Worm (Caenorhabditis elegans): ENCODE results near the gene ZK1320.3.

The ZK1320.3 gene

DNA sequence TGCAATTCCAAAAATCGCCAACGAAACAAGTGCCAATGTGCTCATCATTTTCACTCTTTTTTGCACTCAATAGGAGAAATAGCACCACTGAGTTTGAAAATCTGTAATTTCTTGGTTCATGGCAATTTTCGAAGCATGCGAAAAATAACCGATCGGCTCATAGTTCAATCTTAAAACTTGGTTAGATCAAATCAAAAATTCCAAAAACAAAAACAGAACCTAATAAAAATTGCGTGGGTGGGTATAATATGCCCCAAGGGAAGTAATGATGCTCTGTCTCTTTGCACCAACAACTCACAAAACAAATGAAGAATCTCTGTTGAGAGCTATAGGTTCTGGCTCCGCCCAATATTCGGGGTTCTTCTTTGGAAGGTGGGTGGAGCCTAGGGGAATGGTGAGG lies 31.6 kb upstream of the ZK1320.3 start, which contains the start of gene nlp-11:
Gene nlp-11 (minus strand): TSS at position 101 of the 400 bp plus-strand sequence.
- TF ChIP-seq ets-7 (tag; optimal IDR thresholded peaks at IDR 0.05) = no peak
- TF ChIP-seq flt-1 (GFP tag; IDR thresholded peaks at IDR 0.05) = no peak
- no peak for TF ChIP-seq ceh-13 (GFP tag; optimal IDR thresholded peaks at IDR 0.05)
- no peak for TF ChIP-seq hmbx-1 (tag; optimal IDR thresholded peaks at IDR 0.05)
- TF ChIP-seq hmg-4 (GFP tag; optimal IDR thresholded peaks at IDR 0.05) = no peak
- TF ChIP-seq hnd-1 (tag; optimal IDR thresholded peaks at IDR 0.05) = no peak
- no peak for TF ChIP-seq F13C5.2 (tag; optimal IDR thresholded peaks at IDR 0.05)
- TF ChIP-seq tbx-11 (GFP tag; IDR thresholded peaks at IDR 0.05) = no peak
- no peak for TF ChIP-seq tra-4 (tag; optimal IDR thresholded peaks at IDR 0.05)
- TF ChIP-seq scrt-1 (GFP tag; IDR thresholded peaks at IDR 0.05) = no peak
- no peak for TF ChIP-seq B0310.2 (tag; optimal IDR thresholded peaks at IDR 0.05)
- no peak for TF ChIP-seq ceh-36 (tag; optimal IDR thresholded peaks at IDR 0.05)

DNA sequence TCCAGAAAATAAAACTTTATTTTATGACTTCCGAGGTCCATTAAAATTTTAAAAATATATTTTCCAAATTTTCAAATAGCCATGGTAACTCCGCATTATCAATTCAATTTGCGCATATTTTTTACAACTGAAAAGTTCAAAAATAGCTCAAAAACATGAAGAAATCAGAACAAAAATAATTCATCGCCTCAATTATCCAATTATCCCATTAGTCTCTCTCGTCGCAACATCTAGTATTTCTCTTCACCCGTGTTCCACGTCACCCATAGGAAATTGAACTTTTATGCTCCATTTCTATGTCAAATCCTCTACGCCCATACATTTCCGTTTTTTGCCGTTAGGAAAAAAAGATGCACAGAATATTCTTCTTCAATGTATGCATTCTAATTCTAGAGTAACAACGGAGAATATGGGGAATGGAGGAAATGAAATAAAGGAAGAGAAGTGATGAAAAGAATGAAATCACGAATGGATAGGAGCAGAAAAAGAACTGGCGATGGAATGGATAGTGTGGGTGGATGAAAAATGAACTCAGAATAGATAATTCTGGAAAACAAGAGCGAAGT lies 29.9 kb upstream of the ZK1320.3 start:
- TF ChIP-seq hnd-1 (tag; optimal IDR thresholded peaks at IDR 0.05) (no peak), ama-1 (optimal IDR thresholded peaks at IDR 0.05) (no peak), aly-1 (tag; optimal IDR thresholded peaks at IDR 0.05) (no peak), ceh-13 (GFP tag; optimal IDR thresholded peaks at IDR 0.05) (no peak), hmg-4 (GFP tag; optimal IDR thresholded peaks at IDR 0.05) (no peak), tra-4 (tag; optimal IDR thresholded peaks at IDR 0.05) (no peak)

DNA sequence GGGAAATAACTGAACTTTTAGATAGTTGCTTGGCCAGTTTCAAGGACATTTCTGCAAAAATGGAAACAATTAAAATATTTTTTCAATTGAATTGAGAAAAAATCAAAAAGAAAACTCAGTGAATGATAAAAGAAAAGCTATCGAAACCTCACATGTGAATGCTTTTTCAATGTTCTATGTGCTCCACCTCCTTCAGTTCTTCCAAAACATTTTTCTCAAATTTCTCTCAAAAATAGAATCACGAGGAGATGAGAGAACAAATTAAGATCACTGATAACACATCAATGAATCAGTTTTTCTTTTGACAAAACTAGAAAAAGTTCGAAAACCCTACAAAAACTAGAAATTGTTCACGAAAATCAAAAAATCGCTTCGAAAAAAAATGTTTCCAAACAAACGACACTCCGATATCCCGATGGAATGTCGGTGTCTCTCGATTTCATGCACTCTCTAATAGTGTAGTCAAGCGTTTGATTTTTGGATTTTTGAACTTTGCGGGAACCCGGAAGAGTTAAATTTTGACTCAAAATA lies 26.5 kb upstream of the ZK1320.3 start, which contains the start of gene ZK1320.9:
Gene ZK1320.9 (minus strand): TSS at position 51 of the 531 bp plus-strand sequence.
- TF ChIP-seq ama-1 (optimal IDR thresholded peaks at IDR 0.05) = no peak
- no peak for TF ChIP-seq tra-4 (tag; optimal IDR thresholded peaks at IDR 0.05)
- no peak for TF ChIP-seq ets-7 (tag; optimal IDR thresholded peaks at IDR 0.05)
- TF ChIP-seq ceh-13 (GFP tag; optimal IDR thresholded peaks at IDR 0.05) = no peak
- TF ChIP-seq tbx-37 (GFP tag; conservative IDR thresholded peaks at IDR 0.05) = no peak
- no peak for TF ChIP-seq scrt-1 (GFP tag; IDR thresholded peaks at IDR 0.05)
- no peak for TF ChIP-seq hmg-4 (GFP tag; optimal IDR thresholded peaks at IDR 0.05)
- no peak for TF ChIP-seq ceh-36 (tag; optimal IDR thresholded peaks at IDR 0.05)
- TF ChIP-seq hmbx-1 (tag; optimal IDR thresholded peaks at IDR 0.05) = no peak

DNA sequence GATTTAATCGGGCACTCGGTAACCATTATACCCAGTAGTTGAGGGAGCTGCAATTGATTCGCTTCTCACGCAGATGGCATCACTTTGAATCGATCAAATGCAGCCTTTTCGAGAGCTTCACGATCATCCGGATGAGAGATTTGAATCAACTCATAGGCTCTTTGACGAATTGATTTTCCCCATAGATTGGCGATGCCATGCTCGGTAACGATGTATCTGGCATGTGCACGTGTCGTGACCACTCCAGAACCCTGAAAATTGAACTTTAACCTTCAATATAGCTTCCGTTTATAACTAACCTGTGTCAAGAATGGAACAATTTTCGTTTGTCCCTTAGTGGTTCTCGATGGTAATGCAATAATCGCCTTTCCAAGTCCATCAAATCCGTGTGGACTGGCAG lies 24.0 kb upstream of the ZK1320.3 start:
- TF ChIP-seq F13C5.2 (tag; optimal IDR thresholded peaks at IDR 0.05) = no peak
- no peak for TF ChIP-seq ceh-13 (GFP tag; optimal IDR thresholded peaks at IDR 0.05)
- no peak for TF ChIP-seq ceh-36 (tag; optimal IDR thresholded peaks at IDR 0.05)

DNA sequence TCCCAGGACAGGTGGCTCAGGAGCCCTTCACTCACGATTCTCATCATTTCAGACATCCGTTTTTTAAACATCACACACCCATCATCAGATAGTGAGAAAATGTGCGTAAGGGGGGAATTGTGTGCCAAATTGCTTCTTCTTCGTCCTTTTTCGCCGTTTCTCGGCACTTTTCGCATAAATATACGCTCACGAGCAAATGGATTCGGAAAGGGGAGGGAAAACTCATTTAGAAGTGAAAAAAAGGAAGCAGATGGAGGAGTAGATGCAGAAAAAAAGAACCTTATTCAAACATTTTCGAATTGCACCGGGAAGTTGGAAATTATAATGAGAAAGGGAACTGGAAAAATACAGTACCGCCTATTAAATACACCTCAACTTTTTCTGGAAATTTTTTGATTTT lies 21.8 kb upstream of the ZK1320.3 start:
- TF ChIP-seq hmbx-1 (tag; optimal IDR thresholded peaks at IDR 0.05) = no peak
- TF ChIP-seq tra-4 (tag; optimal IDR thresholded peaks at IDR 0.05) = no peak
- no peak for TF ChIP-seq pes-1 (GFP tag; IDR thresholded peaks at IDR 0.05)
- TF ChIP-seq ama-1 (optimal IDR thresholded peaks at IDR 0.05) = no peak
- no peak for TF ChIP-seq tbx-37 (GFP tag; conservative IDR thresholded peaks at IDR 0.05)
- TF ChIP-seq hmg-4 (GFP tag; optimal IDR thresholded peaks at IDR 0.05) = no peak
- no peak for TF ChIP-seq flt-1 (GFP tag; IDR thresholded peaks at IDR 0.05)
- TF ChIP-seq tbx-11 (GFP tag; IDR thresholded peaks at IDR 0.05) = no peak
- TF ChIP-seq sea-1 (GFP tag; conservative IDR thresholded peaks at IDR 0.05) = no peak
- TF ChIP-seq ceh-13 (GFP tag; optimal IDR thresholded peaks at IDR 0.05) = no peak
- TF ChIP-seq ceh-36 (tag; optimal IDR thresholded peaks at IDR 0.05) = no peak
- no peak for TF ChIP-seq F13C5.2 (tag; optimal IDR thresholded peaks at IDR 0.05)

DNA sequence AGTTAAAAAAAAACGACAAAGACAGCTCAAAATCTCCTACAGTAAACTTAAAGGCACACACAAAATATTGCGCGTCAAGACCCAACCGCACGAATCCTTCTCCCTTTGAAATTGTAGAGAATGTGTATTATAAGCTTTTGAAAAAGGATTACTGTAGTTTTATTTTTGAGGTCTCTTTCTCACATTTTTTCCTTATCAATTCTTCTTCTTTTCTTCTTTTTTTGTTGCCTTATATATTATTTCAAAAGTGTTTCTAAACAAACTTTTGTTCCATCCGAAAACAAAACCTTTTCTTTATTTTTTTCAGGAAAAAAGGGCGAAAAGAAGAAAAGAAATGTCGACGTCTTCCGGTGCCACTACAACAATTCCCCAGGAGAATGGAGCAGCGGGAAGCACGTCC lies 20.3 kb upstream of the ZK1320.3 start, which contains the start of gene ZK1320.13:
Gene ZK1320.13 (plus strand): TSS at position 301 of the 400 bp plus-strand sequence.
- TF ChIP-seq ceh-13 (GFP tag; optimal IDR thresholded peaks at IDR 0.05) (no peak), ama-1 (optimal IDR thresholded peaks at IDR 0.05) (no peak), scrt-1 (GFP tag; IDR thresholded peaks at IDR 0.05) (no peak), aly-1 (tag; optimal IDR thresholded peaks at IDR 0.05) (no peak), tbx-11 (GFP tag; IDR thresholded peaks at IDR 0.05) (no peak)

DNA sequence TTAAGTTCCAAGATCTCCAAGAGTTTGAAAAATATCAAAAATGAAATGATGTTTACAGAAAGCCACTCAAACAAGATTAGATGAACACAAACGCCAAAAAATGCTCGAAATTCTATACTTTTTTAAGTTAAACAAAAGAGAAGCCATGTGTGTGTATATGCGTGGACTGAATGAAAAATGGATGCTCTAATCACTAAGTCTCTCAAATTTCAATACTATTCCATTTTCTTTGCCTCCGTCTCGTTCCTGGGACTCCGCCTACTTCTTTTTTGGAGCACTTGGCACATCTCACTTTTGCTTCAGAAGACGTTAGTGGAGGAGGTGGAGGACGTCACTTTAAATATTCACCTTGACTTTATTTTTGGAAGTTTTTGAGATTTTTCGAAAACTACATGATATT lies 19.6 kb upstream of the ZK1320.3 start:
- TF ChIP-seq F13C5.2 (tag; optimal IDR thresholded peaks at IDR 0.05) (no peak), scrt-1 (GFP tag; IDR thresholded peaks at IDR 0.05) (no peak), sea-1 (GFP tag; conservative IDR thresholded peaks at IDR 0.05) (no peak), tra-4 (tag; optimal IDR thresholded peaks at IDR 0.05) (no peak), ets-7 (tag; optimal IDR thresholded peaks at IDR 0.05) (no peak), tbx-11 (GFP tag; IDR thresholded peaks at IDR 0.05) (no peak), tbx-37 (GFP tag; conservative IDR thresholded peaks at IDR 0.05) (no peak), pes-1 (GFP tag; IDR thresholded peaks at IDR 0.05) (no peak), ama-1 (optimal IDR thresholded peaks at IDR 0.05) (no peak), flt-1 (GFP tag; IDR thresholded peaks at IDR 0.05) (no peak)

DNA sequence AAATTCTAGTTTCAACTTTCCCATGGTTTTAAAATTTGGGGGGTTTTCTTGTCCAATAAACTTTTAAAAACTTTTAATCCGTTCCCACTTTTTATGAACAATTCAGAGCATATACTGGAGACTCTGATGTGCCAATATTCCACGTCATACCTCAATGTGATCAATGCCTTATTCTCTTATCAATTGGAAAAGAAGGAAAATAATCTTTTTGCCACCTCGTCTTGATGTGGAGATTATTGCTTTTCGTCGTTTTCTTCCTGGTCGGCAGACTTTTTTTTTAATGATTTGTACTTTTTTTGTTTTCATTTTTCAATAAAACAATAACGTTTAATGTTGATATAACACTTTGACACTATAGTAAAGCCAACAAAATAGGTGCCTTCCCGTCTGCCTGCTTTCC lies 17.3 kb upstream of the ZK1320.3 start:
- TF ChIP-seq tbx-37 (GFP tag; conservative IDR thresholded peaks at IDR 0.05) (no peak), hnd-1 (tag; optimal IDR thresholded peaks at IDR 0.05) (no peak), ets-7 (tag; optimal IDR thresholded peaks at IDR 0.05) (no peak), ceh-13 (GFP tag; optimal IDR thresholded peaks at IDR 0.05) (no peak), ceh-36 (tag; optimal IDR thresholded peaks at IDR 0.05) (no peak), flt-1 (GFP tag; IDR thresholded peaks at IDR 0.05) (no peak), sea-1 (GFP tag; conservative IDR thresholded peaks at IDR 0.05) (no peak), tra-4 (tag; optimal IDR thresholded peaks at IDR 0.05) (no peak), tbx-11 (GFP tag; IDR thresholded peaks at IDR 0.05) (no peak), hmg-4 (GFP tag; optimal IDR thresholded peaks at IDR 0.05) (no peak), ama-1 (optimal IDR thresholded peaks at IDR 0.05) (no peak), pes-1 (GFP tag; IDR thresholded peaks at IDR 0.05) (no peak), hmbx-1 (tag; optimal IDR thresholded peaks at IDR 0.05) (no peak), aly-1 (tag; optimal IDR thresholded peaks at IDR 0.05) (no peak), scrt-1 (GFP tag; IDR thresholded peaks at IDR 0.05) (no peak), B0310.2 (tag; optimal IDR thresholded peaks at IDR 0.05) (no peak), F13C5.2 (tag; optimal IDR thresholded peaks at IDR 0.05) (no peak)
